Worm (Caenorhabditis elegans): ENCODE results near the gene ceh-40.

ce11 chrX:12346729-12347128, 26.2 kb upstream of the ceh-40 start, which contains the start of gene F42F12.11:
- TF ChIP-seq lsy-12 (tag; optimal IDR thresholded peaks at IDR 0.05) = no peak
- no peak for TF ChIP-seq fkh-2 (tag; optimal IDR thresholded peaks at IDR 0.05)
- no peak for TF ChIP-seq ceh-82 (tag; optimal IDR thresholded peaks at IDR 0.05)
- no peak for TF ChIP-seq tbx-2 (tag; optimal IDR thresholded peaks at IDR 0.05)
- no peak for TF ChIP-seq nhr-43 (tag; optimal IDR thresholded peaks at IDR 0.05; ENCODE audit: poor library complexity, severe bottlenecking)

All from whole organism, L3 larva.